Worm (Caenorhabditis elegans) whole organism, L2 larva: ENCODE measurements around the gene fndc-1.

Source experiments
- ama-1 ChIP-seq: fragments of 150-350 bp; optimal IDR thresholded peaks from 2 replicates; lab custom pipeline; 2018; ENCODE audit warnings: inconsistent platforms
- blmp-1 ChIP-seq: sonication (generic microtip); optimal IDR thresholded peaks from 2 replicates; lab custom pipeline; 2017; ENCODE audit warnings: missing genetic modification characterization, mild to moderate bottlenecking, missing compliant biosample characterization, antibody characterized with exemption, moderate library complexity; ENCODE audit not compliant: insufficient read depth
- ceh-16 ChIP-seq: fragments of 150-350 bp; optimal IDR thresholded peaks from 2 replicates; lab custom pipeline; 2014; ENCODE audit warnings: missing biosample characterization, missing genetic modification characterization
- egl-27 ChIP-seq: sonication (generic microtip); optimal IDR thresholded peaks from 3 replicates; lab custom pipeline; 2017; ENCODE audit warnings: missing biosample characterization, missing genetic modification reagents, missing genetic modification characterization
- elt-1 ChIP-seq: fragments of 150-350 bp; optimal IDR thresholded peaks from 2 replicates; lab custom pipeline; 2014; ENCODE audit warnings: missing biosample characterization, missing genetic modification characterization
- mab-5 ChIP-seq: fragments of 150-350 bp; optimal IDR thresholded peaks from 2 replicates; lab custom pipeline; 2014; ENCODE audit warnings: missing biosample characterization, missing genetic modification characterization
- nhr-10 ChIP-seq: sonication (generic microtip); optimal IDR thresholded peaks from 2 replicates; lab custom pipeline; 2017; ENCODE audit warnings: missing biosample characterization, missing genetic modification characterization
- nhr-21 ChIP-seq: fragments of 150-350 bp; optimal IDR thresholded peaks from 2 replicates; lab custom pipeline; 2014; ENCODE audit warnings: missing biosample characterization, missing genetic modification characterization
- nhr-23 ChIP-seq: fragments of 150-350 bp; optimal IDR thresholded peaks from 2 replicates; lab custom pipeline; 2014; ENCODE audit warnings: missing biosample characterization, missing genetic modification reagents, missing genetic modification characterization
- nhr-25 ChIP-seq: fragments of 150-350 bp; sonication (generic microtip); optimal IDR thresholded peaks from 3 replicates; lab custom pipeline; 2014; ENCODE audit warnings: missing biosample characterization, missing genetic modification characterization
- sma-9 ChIP-seq, 2 experiments: fragments of 150-350 bp in 1 of 2; sonication (generic microtip) in 1 of 2; optimal IDR thresholded peaks; 2 replicates each; lab custom pipeline; 2014 to 2016; ENCODE audit warnings: missing genetic modification characterization in 2 of 2, mild to moderate bottlenecking in 1 of 2, missing biosample characterization in 1 of 2, missing compliant biosample characterization in 1 of 2, missing genetic modification reagents in 1 of 2, moderate library complexity in 1 of 2
- unc-62 ChIP-seq: fragments of 150-350 bp; optimal IDR thresholded peaks from 2 replicates; lab custom pipeline; 2014; ENCODE audit warnings: missing biosample characterization, missing genetic modification reagents, missing genetic modification characterization
- ztf-11 ChIP-seq: sonication (generic microtip); optimal IDR thresholded peaks from 2 replicates; lab custom pipeline; 2017; ENCODE audit warnings: missing biosample characterization, missing genetic modification characterization

The fndc-1 gene

ce11 chrII:11193523-11193922 is 43.6 kb downstream of the fndc-1 start:
- TF ChIP-seq blmp-1 (tag; lab: Kevin White, UChicago) = peak; percentile 58
- peak; percentile 1 for TF ChIP-seq nhr-25 (tag; lab: Kevin White, UChicago)
- no peak for TF ChIP-seq ama-1

- TF ChIP-seq nhr-10 (tag; lab: Kevin White, UChicago) = no peak
- TF ChIP-seq ceh-16 (tag; lab: Kevin White, UChicago) = peak; percentile 56
- no peak for TF ChIP-seq nhr-23 (tag; lab: Kevin White, UChicago)
- TF ChIP-seq nhr-25 (tag; lab: Kevin White, UChicago) = peak; percentile 31
- TF ChIP-seq unc-62 (GFP tag; lab: Kevin White, UChicago) = no peak
- no peak for TF ChIP-seq egl-27 (tag; lab: Kevin White, UChicago)
- no peak for TF ChIP-seq nhr-21 (tag; lab: Kevin White, UChicago)
These were observed 44.6 kb downstream of the fndc-1 start for ce11 chrII:11192488-11192887.

DNA sequence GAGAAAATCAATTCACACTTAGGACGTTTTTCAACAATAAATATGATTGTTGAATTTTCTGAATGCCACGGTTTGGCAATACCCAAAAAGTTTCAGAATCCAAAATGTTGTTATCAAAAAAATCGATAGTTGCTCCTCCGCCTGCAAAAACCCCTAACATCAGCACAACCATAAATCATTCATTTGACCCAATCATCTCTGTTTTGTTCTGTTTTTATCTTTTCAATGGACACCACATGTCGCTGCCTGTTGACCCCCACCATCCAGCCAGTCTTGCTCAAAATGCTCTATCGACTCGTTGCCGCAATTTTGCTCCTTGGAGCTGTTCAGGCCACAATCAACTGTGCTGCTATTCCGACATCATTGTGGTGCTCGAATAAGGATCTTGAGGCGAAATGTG is 49.1 kb downstream of the fndc-1 start, which contains the start of gene F37H8.5:
Gene F37H8.5, plus strand, starts transcription at position 181 of the 400 bp plus-strand sequence.
- TF ChIP-seq sma-9 (GFP tag; optimal IDR thresholded peaks at IDR 0.05; lab: Kevin White, UChicago) (no peak), sma-9 (tag; optimal IDR thresholded peaks at IDR 0.05; lab: Kevin White, UChicago) (no peak), mab-5 (peak; percentile 22), nhr-10 (tag; lab: Kevin White, UChicago) (no peak), nhr-25 (tag; lab: Kevin White, UChicago) (no peak), elt-1 (tag; lab: Kevin White, UChicago) (no peak), ztf-11 (no peak)
